Worm (Caenorhabditis elegans) whole organism, young adult: ENCODE data around the gene T26H5.8.

ENCODE experiments used
- T26A5.8 ChIP-seq: sonication (generic microtip); optimal IDR thresholded peaks from 2 replicates; lab custom pipeline; 2016; ENCODE audit warnings: missing genetic modification characterization, missing compliant biosample characterization
- attf-5 ChIP-seq: fragments of 200-800 bp; sonication (Bioruptor generic); optimal IDR thresholded peaks from 2 replicates; lab custom pipeline; 2018; ENCODE audit warnings: mild to moderate bottlenecking, missing genetic modification characterization, missing compliant biosample characterization
- ceh-40 ChIP-seq: fragments of 200-800 bp; sonication (Bioruptor generic); IDR thresholded peaks from 2 replicates; pipeline ENCODE4 v1.3.6; 2022; ENCODE audit warnings: missing genetic modification characterization, missing compliant biosample characterization
- madf-6 ChIP-seq: fragments of 200-800 bp; sonication (Bioruptor generic); IDR thresholded peaks from 2 replicates; pipeline ENCODE4 v1.3.6; 2022; ENCODE audit warnings: missing genetic modification reagents, missing genetic modification characterization, missing compliant biosample characterization
- mcd-1 ChIP-seq: fragments of 200-800 bp; sonication (Bioruptor generic); IDR thresholded peaks from 2 replicates; pipeline ENCODE4 v1.3.6; 2022; ENCODE audit warnings: missing genetic modification reagents, missing genetic modification characterization, missing compliant biosample characterization
- nfya-1 ChIP-seq: sonication (generic microtip); optimal IDR thresholded peaks from 2 replicates; lab custom pipeline; 2017; ENCODE audit warnings: antibody characterized with exemption, missing compliant biosample characterization, missing genetic modification characterization, borderline replicate concordance; ENCODE audit not compliant: insufficient read depth
- nfya-2 ChIP-seq: fragments of 200-800 bp; sonication (Bioruptor generic); IDR thresholded peaks from 2 replicates; pipeline ENCODE4 v1.3.6; 2022; ENCODE audit warnings: missing genetic modification reagents, missing genetic modification characterization, missing compliant biosample characterization
- nhr-179 ChIP-seq: sonication (generic microtip); optimal IDR thresholded peaks from 2 replicates; lab custom pipeline; 2016; ENCODE audit warnings: mild to moderate bottlenecking, missing genetic modification characterization, missing compliant biosample characterization
- rec-8 ChIP-seq, 2 experiments: sonication (generic microtip); optimal IDR thresholded peaks; 2 replicates each; lab custom pipeline; 2016; ENCODE audit warnings: mild to moderate bottlenecking in 2 of 2, missing genetic modification characterization in 2 of 2, missing genetic modification reagents in 2 of 2, missing genotype in 2 of 2, missing biosample characterization in 1 of 2, missing compliant biosample characterization in 1 of 2, moderate library complexity in 1 of 2
- sdz-38 ChIP-seq: sonication (generic microtip); optimal IDR thresholded peaks from 2 replicates; lab custom pipeline; 2016; ENCODE audit warnings: missing genotype, missing genetic modification characterization, missing compliant biosample characterization
- tbp1 ChIP-seq: fragments of 200-800 bp; sonication (Bioruptor generic); optimal IDR thresholded peaks from 2 replicates; lab custom pipeline; 2018; ENCODE audit warnings: mild to moderate bottlenecking, missing genetic modification characterization, missing compliant biosample characterization

DNA sequence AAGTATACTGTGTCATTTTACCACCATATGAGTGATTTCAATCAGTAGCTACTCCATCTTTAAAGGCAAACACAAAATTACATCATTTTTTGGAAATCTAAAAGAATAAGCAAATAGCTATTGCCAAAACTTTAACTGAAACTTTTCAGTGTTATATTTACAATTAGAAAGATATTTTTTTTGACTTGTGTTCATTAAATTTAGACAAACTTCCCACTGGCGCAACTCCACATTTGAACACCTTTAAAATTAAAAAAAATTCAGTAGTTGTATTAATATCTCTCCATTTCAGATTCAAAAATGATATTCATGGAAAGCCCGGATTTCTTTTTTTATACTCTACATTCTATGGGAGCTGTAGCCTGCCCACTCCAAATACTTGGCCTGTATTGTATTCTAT lies 18.7 kb downstream of the T26H5.8 start, which contains the start of gene srh-264:
- TF ChIP-seq madf-6 (no peak), rec-8 (tag; optimal IDR thresholded peaks at IDR 0.05; lab: Kevin White, UChicago) (no peak), tbp1 (no peak), ceh-40 (GFP tag; lab: Robert Waterston, UW) (no peak), mcd-1 (GFP tag; lab: Robert Waterston, UW) (no peak), nfya-1 (tag; lab: Kevin White, UChicago) (no peak), sdz-38 (tag; lab: Kevin White, UChicago) (no peak), nhr-179 (no peak), T26A5.8 (no peak), attf-5 (GFP tag; lab: Kevin White, UChicago) (no peak), nfya-2 (no peak)
